Fruit fly (Drosophila melanogaster): ENCODE measurements around the gene Rsph9.

DNA sequence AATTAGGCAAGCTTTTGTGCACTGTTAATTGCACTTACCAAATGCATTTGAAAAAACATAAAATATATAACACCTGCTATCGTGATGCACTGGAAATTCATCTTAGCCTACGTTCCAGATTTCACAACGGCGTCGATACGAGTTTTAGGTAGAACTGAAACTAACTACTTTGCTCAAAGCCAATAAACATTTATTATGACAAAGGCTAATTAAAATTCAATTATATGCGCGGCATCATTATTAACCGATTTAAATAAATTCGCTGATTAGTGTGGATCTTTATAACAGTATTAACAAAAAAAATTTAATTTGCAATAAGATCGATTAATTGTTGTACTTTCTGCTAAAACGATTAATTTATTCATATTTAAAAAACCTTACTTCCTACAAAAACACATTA lies 24.1 kb upstream of the Rsph9 start, which contains the start of gene CG33928:
- no peak for TF ChIP-seq CG10348 (GFP tag; IDR thresholded peaks at IDR 0.05)
- TF ChIP-seq CG15710 (tag; optimal IDR thresholded peaks at IDR 0.05): no peak
- no peak for TF ChIP-seq Pif1A (GFP tag; optimal IDR thresholded peaks at IDR 0.05)
- no peak for TF ChIP-seq EcR (GFP tag; optimal IDR thresholded peaks at IDR 0.05)
- TF ChIP-seq CG8159 (tag; optimal IDR thresholded peaks at IDR 0.05): no peak
- TF ChIP-seq CG17806 (tag; optimal IDR thresholded peaks at IDR 0.05): no peak
- TF ChIP-seq CG8301 (tag; optimal IDR thresholded peaks at IDR 0.05): no peak
- TF ChIP-seq CG34367 (tag; optimal IDR thresholded peaks at IDR 0.05): no peak

All from whole organism, pupa.